Fruit fly (Drosophila melanogaster) whole organism, adult: ENCODE data around the gene CG42685.

Experiments used
- CG11617 ChIP-seq: fragments of 200-800 bp; sonication (Bioruptor generic); optimal IDR thresholded peaks from 2 replicates; lab custom pipeline; 2017; ENCODE audit warnings: mild to moderate bottlenecking, missing biosample characterization, missing genetic modification reagents, missing genetic modification characterization
- CG12768 ChIP-seq: fragments of 200-800 bp; sonication (Bioruptor generic); optimal IDR thresholded peaks from 2 replicates; lab custom pipeline; 2017; ENCODE audit warnings: missing biosample characterization, missing genetic modification characterization, mild to moderate bottlenecking, moderate library complexity, missing genetic modification reagents
- CG14711 ChIP-seq: fragments of 200-800 bp; sonication (Bioruptor generic); optimal IDR thresholded peaks from 2 replicates; lab custom pipeline; 2018; ENCODE audit warnings: missing biosample characterization, mild to moderate bottlenecking, missing genetic modification characterization, moderate library complexity
- CG1620 ChIP-seq: fragments of 200-800 bp; sonication (Bioruptor generic); optimal IDR thresholded peaks from 2 replicates; lab custom pipeline; 2016; ENCODE audit warnings: missing biosample characterization, missing genetic modification characterization
- CG33017 ChIP-seq: fragments of 200-800 bp; sonication (Bioruptor generic); optimal IDR thresholded peaks from 2 replicates; lab custom pipeline; 2018; ENCODE audit warnings: missing biosample characterization, mild to moderate bottlenecking, missing genetic modification characterization, moderate library complexity
- CG5204 ChIP-seq: fragments of 200-800 bp; sonication (Bioruptor generic); optimal IDR thresholded peaks from 2 replicates; lab custom pipeline; 2016; ENCODE audit warnings: missing biosample characterization, missing genetic modification characterization
- CG7045 ChIP-seq: fragments of 200-800 bp; sonication (Bioruptor generic); optimal IDR thresholded peaks from 2 replicates; lab custom pipeline; 2017; ENCODE audit warnings: missing biosample characterization, mild to moderate bottlenecking, missing genetic modification characterization
- CG7101 ChIP-seq: fragments of 200-800 bp; sonication (Bioruptor generic); optimal IDR thresholded peaks from 2 replicates; lab custom pipeline; 2018; ENCODE audit warnings: missing biosample characterization, mild to moderate bottlenecking, missing genetic modification characterization, moderate library complexity
- Clk ChIP-seq: fragments of 200-800 bp; sonication (Bioruptor generic); optimal IDR thresholded peaks from 2 replicates; lab custom pipeline; 2017; ENCODE audit warnings: missing biosample characterization, missing genetic modification characterization
- Crg-1 ChIP-seq: fragments of 200-800 bp; sonication (Bioruptor generic); optimal IDR thresholded peaks from 2 replicates; lab custom pipeline; 2016; ENCODE audit warnings: missing biosample characterization, missing genetic modification characterization
- Hr96 ChIP-seq: fragments of 200-800 bp; sonication (Bioruptor generic); optimal IDR thresholded peaks from 2 replicates; lab custom pipeline; 2016; ENCODE audit warnings: missing biosample characterization, missing genetic modification characterization
- Mnt ChIP-seq: fragments of 200-800 bp; sonication (Bioruptor generic); optimal IDR thresholded peaks from 2 replicates; lab custom pipeline; 2016; ENCODE audit warnings: missing biosample characterization, mild to moderate bottlenecking, missing genetic modification characterization
- bab1 ChIP-seq: fragments of 200-800 bp; sonication (Bioruptor generic); optimal IDR thresholded peaks from 3 replicates; lab custom pipeline; 2019; ENCODE audit warnings: missing biosample characterization, mild to moderate bottlenecking, missing genetic modification characterization, moderate library complexity
- cic ChIP-seq: fragments of 200-800 bp; sonication (Bioruptor generic); optimal IDR thresholded peaks from 2 replicates; lab custom pipeline; 2017; ENCODE audit warnings: missing biosample characterization, mild to moderate bottlenecking, missing genetic modification characterization, moderate library complexity
- cnc ChIP-seq, 2 experiments: fragments of >200 bp; optimal IDR thresholded peaks; 2 replicates each; lab custom pipeline; 2017
- kay ChIP-seq: fragments of 200-800 bp; sonication (Bioruptor generic); peaks from one replicate; lab custom pipeline; 2016; ENCODE audit warnings: missing biosample characterization, missing genetic modification characterization, borderline replicate concordance
- ovo ChIP-seq: fragments of 200-800 bp; sonication (Bioruptor generic); optimal IDR thresholded peaks from 2 replicates; lab custom pipeline; 2016; ENCODE audit warnings: missing biosample characterization, missing genetic modification characterization
- pad ChIP-seq: fragments of 200-800 bp; sonication (Bioruptor generic); optimal IDR thresholded peaks from 3 replicates; lab custom pipeline; 2017; ENCODE audit warnings: missing biosample characterization, missing genetic modification characterization, mild to moderate bottlenecking, moderate library complexity, missing genetic modification reagents
- tj ChIP-seq: fragments of 200-800 bp; sonication (Bioruptor generic); optimal IDR thresholded peaks from 3 replicates; lab custom pipeline; 2017; ENCODE audit warnings: missing biosample characterization, mild to moderate bottlenecking, missing genetic modification characterization, moderate library complexity
- toe ChIP-seq: fragments of 200-800 bp; sonication (Bioruptor generic); optimal IDR thresholded peaks from 2 replicates; lab custom pipeline; 2016; ENCODE audit warnings: missing biosample characterization, missing genetic modification characterization

The CG42685 gene

dm6 chr2L:14685637-14686232 is 44.2 kb downstream of the CG42685 start:
- TF ChIP-seq CG7101 (peak; percentile 90), kay (peak; percentile 98), CG5204 (GFP tag; lab: Kevin White, UChicago) (peak; percentile 73), CG7045 (peak; percentile 87), CG33017 (tag; lab: Kevin White, UChicago) (peak; percentile 63), CG11617 (peak; percentile 78), ovo (GFP tag; lab: Kevin White, UChicago) (peak; percentile 97), CG14711 (tag; lab: Kevin White, UChicago) (peak; percentile 71), Clk (GFP tag; lab: Kevin White, UChicago) (peak; percentile 77), Hr96 (GFP tag; lab: Kevin White, UChicago) (peak; percentile 76), pad (GFP tag; lab: Kevin White, UChicago) (peak; percentile 74), tj (GFP tag; lab: Kevin White, UChicago) (peak; percentile 43), CG1620 (GFP tag; lab: Kevin White, UChicago) (peak; percentile 92), bab1 (GFP tag; lab: Kevin White, UChicago) (no peak), cic (peak; percentile 77), Crg-1 (GFP tag; lab: Kevin White, UChicago) (peak; percentile 96), cnc (optimal IDR thresholded peaks at IDR 0.05; lab: Kevin White, UChicago) (no peak), CG12768 (GFP tag; lab: Kevin White, UChicago) (peak; percentile 76), Mnt (GFP tag; lab: Kevin White, UChicago) (peak; percentile 75), toe (GFP tag; lab: Kevin White, UChicago) (peak; percentile 71)

- no peak for TF ChIP-seq Crg-1 (GFP tag; lab: Kevin White, UChicago)
- TF ChIP-seq Mnt (GFP tag; lab: Kevin White, UChicago): no peak
- TF ChIP-seq CG7101: no peak
- no peak for TF ChIP-seq pad (GFP tag; lab: Kevin White, UChicago)
- TF ChIP-seq bab1 (GFP tag; lab: Kevin White, UChicago): no peak
- TF ChIP-seq ovo (GFP tag; lab: Kevin White, UChicago): no peak
Measured at dm6 chr2L:14684966-14685365, 45.0 kb downstream of the CG42685 start.

dm6 chr2L:14683596-14683995 is 46.4 kb downstream of the CG42685 start:
- TF ChIP-seq CG14711 (tag; lab: Kevin White, UChicago): no peak
- no peak for TF ChIP-seq Hr96 (GFP tag; lab: Kevin White, UChicago)
- TF ChIP-seq Clk (GFP tag; lab: Kevin White, UChicago): no peak
- no peak for TF ChIP-seq CG11617
- TF ChIP-seq CG1620 (GFP tag; lab: Kevin White, UChicago): no peak
- TF ChIP-seq cic: no peak
- TF ChIP-seq ovo (GFP tag; lab: Kevin White, UChicago): no peak
- TF ChIP-seq CG33017 (tag; lab: Kevin White, UChicago): no peak

- TF ChIP-seq CG7045 (no peak), tj (GFP tag; lab: Kevin White, UChicago) (no peak), CG7101 (no peak), toe (GFP tag; lab: Kevin White, UChicago) (no peak), kay (no peak), CG5204 (GFP tag; lab: Kevin White, UChicago) (no peak), CG33017 (tag; lab: Kevin White, UChicago) (no peak), ovo (GFP tag; lab: Kevin White, UChicago) (no peak), CG14711 (tag; lab: Kevin White, UChicago) (no peak), Clk (GFP tag; lab: Kevin White, UChicago) (no peak), bab1 (GFP tag; lab: Kevin White, UChicago) (no peak), Crg-1 (GFP tag; lab: Kevin White, UChicago) (no peak), cic (no peak), CG12768 (GFP tag; lab: Kevin White, UChicago) (no peak)
Measured at dm6 chr2L:14682325-14682884, 47.6 kb downstream of the CG42685 start.

- TF ChIP-seq CG11617 (no peak), Hr96 (GFP tag; lab: Kevin White, UChicago) (no peak), Clk (GFP tag; lab: Kevin White, UChicago) (no peak), CG12768 (GFP tag; lab: Kevin White, UChicago) (no peak), CG5204 (GFP tag; lab: Kevin White, UChicago) (no peak), cic (no peak), CG1620 (GFP tag; lab: Kevin White, UChicago) (no peak), kay (no peak), cnc (optimal IDR thresholded peaks at IDR 0.05; lab: Kevin White, UChicago) (no peak), Mnt (GFP tag; lab: Kevin White, UChicago) (no peak), Crg-1 (GFP tag; lab: Kevin White, UChicago) (no peak), pad (GFP tag; lab: Kevin White, UChicago) (no peak), toe (GFP tag; lab: Kevin White, UChicago) (no peak), CG7101 (no peak), bab1 (GFP tag; lab: Kevin White, UChicago) (no peak), CG33017 (tag; lab: Kevin White, UChicago) (no peak)
Measured at dm6 chr2L:14680371-14680899, 49.5 kb downstream of the CG42685 start.

- TF ChIP-seq CG12768 (GFP tag; lab: Kevin White, UChicago) (no peak), CG7101 (no peak)
Measured at dm6 chr2L:14679609-14680008, 50.4 kb downstream of the CG42685 start.
